Fruit fly (Drosophila melanogaster) whole organism, embryonic: ENCODE data around the gene CG42540.
A peak's percentile ranks its signal among the peaks of the same experiment; 100 is the strongest.

Experiments
- CG10462 ChIP-seq: fragments of 200-800 bp; sonication (Bioruptor generic); optimal IDR thresholded peaks from 2 replicates; lab custom pipeline; 2016; ENCODE audit warnings: missing biosample characterization, missing genetic modification characterization
- CG10543 ChIP-seq: fragments of 200-800 bp; sonication (Bioruptor generic); optimal IDR thresholded peaks from 3 replicates; lab custom pipeline; 2017; ENCODE audit warnings: missing biosample characterization, mild to moderate bottlenecking, missing genetic modification characterization, moderate library complexity
- CG11247 ChIP-seq: fragments of 200-800 bp; sonication (Bioruptor generic); IDR thresholded peaks from 2 replicates; pipeline ENCODE4 v1.3.6; 2022; ENCODE audit warnings: missing biosample characterization, missing genetic modification characterization
- CG1233 ChIP-seq: fragments of 200-800 bp; sonication (Bioruptor generic); optimal IDR thresholded peaks from 4 replicates; lab custom pipeline; 2018; ENCODE audit warnings: missing biosample characterization, mild to moderate bottlenecking, missing genetic modification characterization
- CG14050 ChIP-seq: fragments of 200-800 bp; sonication (Bioruptor generic); IDR thresholded peaks from 3 replicates; pipeline ENCODE4 v1.3.6; 2022; ENCODE audit warnings: missing biosample characterization, missing genetic modification characterization
- CG16813 ChIP-seq: fragments of 200-800 bp; sonication (Bioruptor generic); IDR thresholded peaks from 3 replicates; pipeline ENCODE4 v1.3.6; 2022; ENCODE audit warnings: missing biosample characterization, missing genetic modification characterization; ENCODE audit not compliant: partially characterized antibody
- CG16863 ChIP-seq: fragments of 200-800 bp; sonication (Bioruptor generic); optimal IDR thresholded peaks from 3 replicates; lab custom pipeline; 2016; ENCODE audit warnings: missing biosample characterization, missing genetic modification characterization
- CG17186 ChIP-seq: fragments of 200-800 bp; sonication (Bioruptor generic); optimal IDR thresholded peaks from 3 replicates; lab custom pipeline; 2017; ENCODE audit warnings: missing biosample characterization, missing genetic modification reagents, missing genetic modification characterization
- CG18764 ChIP-seq: fragments of 200-800 bp; sonication (Bioruptor generic); optimal IDR thresholded peaks from 3 replicates; lab custom pipeline; 2016; ENCODE audit warnings: missing biosample characterization, missing genetic modification characterization
- CG2120 ChIP-seq: fragments of 200-800 bp; sonication (Bioruptor generic); optimal IDR thresholded peaks from 3 replicates; lab custom pipeline; 2016; ENCODE audit warnings: missing biosample characterization, missing genetic modification characterization
- CG4360 ChIP-seq: fragments of 200-800 bp; sonication (Bioruptor generic); IDR thresholded peaks from 2 replicates; pipeline ENCODE4 v1.3.6; 2022; ENCODE audit warnings: missing biosample characterization, missing genetic modification characterization
- CG4854 ChIP-seq: fragments of 200-800 bp; sonication (Bioruptor generic); optimal IDR thresholded peaks from 2 replicates; lab custom pipeline; 2016; ENCODE audit warnings: missing biosample characterization, missing genetic modification characterization, inconsistent platforms
- CG8944 ChIP-seq: fragments of 200-800 bp; sonication (Bioruptor generic); optimal IDR thresholded peaks from 3 replicates; lab custom pipeline; 2016; ENCODE audit warnings: missing biosample characterization, missing genetic modification characterization
- CG9215 ChIP-seq: fragments of 200-800 bp; sonication (Bioruptor generic); IDR thresholded peaks from 2 replicates; pipeline ENCODE4 v1.3.6; 2022; ENCODE audit warnings: missing biosample characterization, missing genetic modification characterization
- CG9609 ChIP-seq: fragments of 200-800 bp; sonication (Bioruptor generic); optimal IDR thresholded peaks from 3 replicates; lab custom pipeline; 2016; ENCODE audit warnings: missing biosample characterization, missing genetic modification characterization
- Chrac-16 ChIP-seq: fragments of 200-800 bp; sonication (Bioruptor generic); optimal IDR thresholded peaks from 3 replicates; lab custom pipeline; 2016; ENCODE audit warnings: missing biosample characterization, missing genetic modification characterization
- Fer1 ChIP-seq: fragments of 200-800 bp; sonication (Bioruptor generic); optimal IDR thresholded peaks from 2 replicates; lab custom pipeline; 2017; ENCODE audit warnings: missing biosample characterization, mild to moderate bottlenecking, missing genetic modification characterization
- Hsf ChIP-seq: fragments of 200-800 bp; sonication (Bioruptor generic); optimal IDR thresholded peaks from 3 replicates; lab custom pipeline; 2016; ENCODE audit warnings: missing biosample characterization, missing genetic modification characterization
- Max ChIP-seq: fragments of 200-800 bp; sonication (Bioruptor generic); optimal IDR thresholded peaks from 2 replicates; lab custom pipeline; 2016; ENCODE audit warnings: missing biosample characterization, mild to moderate bottlenecking, missing genetic modification characterization
- Side ChIP-seq: fragments of 200-800 bp; sonication (Bioruptor generic); optimal IDR thresholded peaks from 2 replicates; lab custom pipeline; 2016; ENCODE audit warnings: missing biosample characterization, missing genetic modification characterization
- Spps ChIP-seq: fragments of 200-800 bp; sonication (Bioruptor generic); optimal IDR thresholded peaks from 2 replicates; lab custom pipeline; 2018; ENCODE audit warnings: missing biosample characterization, mild to moderate bottlenecking, missing genetic modification characterization
- ab ChIP-seq: fragments of 200-800 bp; sonication (Bioruptor generic); optimal IDR thresholded peaks from 2 replicates; lab custom pipeline; 2016; ENCODE audit warnings: missing biosample characterization, missing genetic modification characterization
- ara ChIP-seq: fragments of 200-800 bp; sonication (Bioruptor generic); IDR thresholded peaks from 2 replicates; pipeline ENCODE4 v1.3.6; 2022; ENCODE audit warnings: missing biosample characterization, missing genetic modification characterization
- ash1 ChIP-seq: fragments of 200-800 bp; sonication (Bioruptor generic); optimal IDR thresholded peaks from 2 replicates; lab custom pipeline; 2018; ENCODE audit warnings: missing biosample characterization, mild to moderate bottlenecking, missing genetic modification characterization
- crc ChIP-seq: fragments of 200-800 bp; sonication (Bioruptor generic); optimal IDR thresholded peaks from 2 replicates; lab custom pipeline; 2016; ENCODE audit warnings: missing biosample characterization, missing genetic modification characterization
- dati ChIP-seq: fragments of 200-800 bp; sonication (Bioruptor generic); IDR thresholded peaks from 2 replicates; pipeline ENCODE4 v1.3.6; 2022; ENCODE audit warnings: missing biosample characterization, missing genetic modification characterization
- dpn ChIP-seq, 2 experiments: fragments of 200-800 bp; sonication (Bioruptor generic); optimal IDR thresholded peaks; 3 replicates each; lab custom pipeline; 2016; ENCODE audit warnings: missing biosample characterization in 2 of 2, missing genetic modification characterization in 2 of 2
- grau ChIP-seq: fragments of 200-800 bp; optimal IDR thresholded peaks from 3 replicates; lab custom pipeline; 2019; ENCODE audit warnings: missing biosample characterization, mild to moderate bottlenecking, missing genetic modification characterization, moderate library complexity
- ind ChIP-seq: fragments of 200-800 bp; sonication (Bioruptor generic); optimal IDR thresholded peaks from 3 replicates; lab custom pipeline; 2016; ENCODE audit warnings: missing biosample characterization, missing genetic modification characterization
- inv ChIP-seq: fragments of 200-800 bp; sonication (Bioruptor generic); IDR thresholded peaks from 2 replicates; pipeline ENCODE4 v1.3.6; 2022; ENCODE audit warnings: missing biosample characterization, missing genetic modification characterization; ENCODE audit not compliant: partially characterized antibody
- klu ChIP-seq: fragments of 200-800 bp; sonication (Bioruptor generic); IDR thresholded peaks from 2 replicates; pipeline ENCODE4 v1.3.6; 2022; ENCODE audit warnings: missing biosample characterization, missing genetic modification characterization
- lab ChIP-seq: fragments of 200-800 bp; sonication (Bioruptor generic); optimal IDR thresholded peaks from 3 replicates; lab custom pipeline; 2017; ENCODE audit warnings: missing biosample characterization, missing genetic modification characterization, mild to moderate bottlenecking, moderate library complexity, missing genetic modification reagents
- mam ChIP-seq: fragments of 200-800 bp; sonication (Bioruptor generic); optimal IDR thresholded peaks from 3 replicates; lab custom pipeline; 2016; ENCODE audit warnings: missing biosample characterization, missing genetic modification characterization
- nerfin-1 ChIP-seq: fragments of 200-800 bp; sonication (Bioruptor generic); optimal IDR thresholded peaks from 3 replicates; lab custom pipeline; 2019; ENCODE audit warnings: missing biosample characterization, mild to moderate bottlenecking, missing genetic modification characterization, moderate library complexity
- nom ChIP-seq: fragments of 200-800 bp; sonication (Bioruptor generic); optimal IDR thresholded peaks from 2 replicates; lab custom pipeline; 2017; ENCODE audit warnings: missing biosample characterization, missing genetic modification characterization, mild to moderate bottlenecking, moderate library complexity, missing genetic modification reagents
- p53 ChIP-seq: fragments of 200-800 bp; sonication (Bioruptor generic); optimal IDR thresholded peaks from 2 replicates; lab custom pipeline; 2016; ENCODE audit warnings: missing biosample characterization, missing genetic modification characterization
- pros ChIP-seq: fragments of 200-800 bp; sonication (Bioruptor generic); optimal IDR thresholded peaks from 3 replicates; lab custom pipeline; 2019; ENCODE audit warnings: missing biosample characterization, mild to moderate bottlenecking, missing genetic modification characterization, moderate library complexity
- pzg ChIP-seq: fragments of 200-800 bp; sonication (Bioruptor generic); optimal IDR thresholded peaks from 3 replicates; lab custom pipeline; 2018; ENCODE audit warnings: missing biosample characterization, mild to moderate bottlenecking, missing genetic modification characterization, moderate library complexity
- ranshi ChIP-seq: fragments of 200-800 bp; sonication (Bioruptor generic); IDR thresholded peaks from 2 replicates; pipeline ENCODE4 v1.3.6; 2022; ENCODE audit warnings: missing biosample characterization, missing genetic modification characterization
- sc ChIP-seq, 3 experiments: fragments of >200 bp in 2 of 3; fragments of 200-800 bp in 1 of 3; sonication (Bioruptor generic) in 1 of 3; optimal IDR thresholded peaks; 2 replicates in 2 of 3; 3 replicates in 1 of 3; lab custom pipeline; 2017; ENCODE audit warnings: mild to moderate bottlenecking in 1 of 3, missing biosample characterization in 1 of 3, missing genetic modification characterization in 1 of 3, missing genetic modification reagents in 1 of 3
- scrt ChIP-seq: fragments of 200-800 bp; sonication (Bioruptor generic); optimal IDR thresholded peaks from 2 replicates; lab custom pipeline; 2018; ENCODE audit warnings: missing biosample characterization, mild to moderate bottlenecking, missing genetic modification characterization, moderate library complexity
- sd ChIP-seq: fragments of 200-800 bp; sonication (Bioruptor generic); optimal IDR thresholded peaks from 3 replicates; lab custom pipeline; 2018; ENCODE audit warnings: missing biosample characterization, mild to moderate bottlenecking, missing genetic modification characterization, moderate library complexity
- so ChIP-seq: fragments of 200-800 bp; sonication (Bioruptor generic); IDR thresholded peaks from 3 replicates; pipeline ENCODE4 v1.3.6; 2022; ENCODE audit warnings: missing biosample characterization, missing genetic modification characterization
- stc ChIP-seq: fragments of 200-800 bp; sonication (Bioruptor generic); IDR thresholded peaks from 2 replicates; pipeline ENCODE4 v1.3.6; 2022; ENCODE audit warnings: missing biosample characterization, missing genetic modification characterization
- tap ChIP-seq: fragments of 200-800 bp; optimal IDR thresholded peaks from 3 replicates; lab custom pipeline; 2019; ENCODE audit warnings: missing biosample characterization, mild to moderate bottlenecking, missing genetic modification characterization, moderate library complexity
- tgo ChIP-seq: fragments of 200-800 bp; sonication (Bioruptor generic); IDR thresholded peaks from 3 replicates; pipeline ENCODE4 v1.3.6; 2022; ENCODE audit warnings: missing biosample characterization, missing genetic modification characterization
- toy ChIP-seq: fragments of 200-800 bp; sonication (Bioruptor generic); IDR thresholded peaks from 2 replicates; pipeline ENCODE4 v1.3.6; 2022; ENCODE audit warnings: missing biosample characterization, missing genetic modification characterization
- tup ChIP-seq: fragments of 200-800 bp; sonication (Bioruptor generic); optimal IDR thresholded peaks from 2 replicates; lab custom pipeline; 2016; ENCODE audit warnings: missing biosample characterization, mild to moderate bottlenecking, missing genetic modification characterization, moderate library complexity
- vfl ChIP-seq: fragments of 200-800 bp; sonication (Bioruptor generic); optimal IDR thresholded peaks from 2 replicates; lab custom pipeline; 2016; ENCODE audit warnings: missing biosample characterization, missing genetic modification characterization
- z ChIP-seq: fragments of 200-800 bp; sonication (Bioruptor generic); IDR thresholded peaks from 3 replicates; pipeline ENCODE4 v1.3.6; 2022; ENCODE audit warnings: missing biosample characterization, missing genetic modification characterization
- zen ChIP-seq: fragments of 200-800 bp; sonication (Bioruptor generic); optimal IDR thresholded peaks from 3 replicates; lab custom pipeline; 2018; ENCODE audit warnings: missing biosample characterization, mild to moderate bottlenecking, missing genetic modification characterization, moderate library complexity
- zfh1 ChIP-seq: fragments of 200-800 bp; sonication (Bioruptor generic); IDR thresholded peaks from 3 replicates; pipeline ENCODE4 v1.3.6; 2022; ENCODE audit warnings: missing biosample characterization, missing genetic modification characterization

Gene CG42540

DNA sequence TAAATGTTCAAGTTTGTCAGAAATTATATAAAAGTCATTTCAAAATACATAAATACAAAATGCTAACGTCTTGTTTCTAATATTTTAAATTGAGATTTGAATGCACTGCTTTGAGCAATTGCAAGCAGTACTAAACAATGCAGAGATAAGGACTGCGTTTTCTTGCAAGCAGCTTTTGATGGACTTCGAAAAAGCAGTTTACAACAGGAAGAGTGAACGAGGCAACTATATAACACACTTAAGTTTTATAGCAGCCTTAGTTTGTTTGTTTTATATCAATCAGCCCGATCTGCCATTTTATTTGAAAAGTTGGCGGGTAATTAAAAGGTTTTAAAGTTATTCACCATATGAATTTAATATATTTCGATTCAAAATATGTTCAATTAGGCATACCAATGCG lies 2.5 kb upstream of the CG42540 start (continued):
- no peak for TF ChIP-seq CG17186 (GFP tag; lab: Kevin White, UChicago)
- TF ChIP-seq grau (tag; lab: Kevin White, UChicago): peak; percentile 26
- TF ChIP-seq nom (GFP tag; lab: Kevin White, UChicago): no peak
- TF ChIP-seq CG9609 (GFP tag; lab: Kevin White, UChicago): peak; percentile 4
- TF ChIP-seq Fer1 (GFP tag; lab: Kevin White, UChicago): no peak
- no peak for TF ChIP-seq Hsf (GFP tag; lab: Kevin White, UChicago)
- TF ChIP-seq dati (GFP tag; lab: Robert Waterston, UW): no peak
- TF ChIP-seq toy (GFP tag; lab: Robert Waterston, UW): no peak
- no peak for TF ChIP-seq Spps
- TF ChIP-seq CG14050 (GFP tag; lab: Robert Waterston, UW): no peak
- TF ChIP-seq CG10543: no peak
- TF ChIP-seq so (GFP tag; lab: Robert Waterston, UW): no peak
- no peak for TF ChIP-seq nerfin-1
- TF ChIP-seq Chrac-16 (GFP tag; lab: Kevin White, UChicago): peak; percentile 4
- no peak for TF ChIP-seq Max (GFP tag; lab: Kevin White, UChicago)
- TF ChIP-seq klu (GFP tag; lab: Robert Waterston, UW): no peak
- TF ChIP-seq tup (GFP tag; lab: Kevin White, UChicago): no peak
- TF ChIP-seq stc: no peak
- no peak for TF ChIP-seq CG1233
- no peak for TF ChIP-seq ash1 (GFP tag; lab: Kevin White, UChicago)
- TF ChIP-seq CG4360 (GFP tag; lab: Robert Waterston, UW): no peak
- TF ChIP-seq tgo (GFP tag; lab: Robert Waterston, UW): no peak
- peak; percentile 15 for TF ChIP-seq CG8944
- TF ChIP-seq mam (GFP tag; lab: Kevin White, UChicago): peak; percentile 26
- TF ChIP-seq CG10462 (GFP tag; lab: Kevin White, UChicago): no peak
- TF ChIP-seq pros (GFP tag; lab: Kevin White, UChicago): no peak
- peak; percentile 60 for TF ChIP-seq pzg (GFP tag; lab: Kevin White, UChicago)
- TF ChIP-seq CG11247 (GFP tag; lab: Robert Waterston, UW): no peak
- no peak for TF ChIP-seq CG4854 (GFP tag; lab: Kevin White, UChicago)
- no peak for TF ChIP-seq p53 (GFP tag; lab: Kevin White, UChicago)
- TF ChIP-seq CG18764 (GFP tag; lab: Kevin White, UChicago): no peak
- TF ChIP-seq zen: peak; percentile 73
- no peak; the same call in 1 of the 2 replicates for TF ChIP-seq inv (GFP tag; lab: Robert Waterston, UW)
- TF ChIP-seq tap (tag; lab: Kevin White, UChicago): no peak
- TF ChIP-seq CG16863 (GFP tag; lab: Kevin White, UChicago): no peak
- no peak for TF ChIP-seq ab
- no peak for TF ChIP-seq lab (GFP tag; lab: Kevin White, UChicago)
- no peak for TF ChIP-seq vfl (GFP tag; lab: Kevin White, UChicago)
- TF ChIP-seq ara (GFP tag; lab: Robert Waterston, UW): no peak
- no peak for TF ChIP-seq zfh1 (GFP tag; lab: Robert Waterston, UW)
- no peak for TF ChIP-seq crc
- TF ChIP-seq ranshi: no peak
- no peak for TF ChIP-seq sc (optimal IDR thresholded peaks at IDR 0.05; lab: Kevin White, UChicago)
- no peak for TF ChIP-seq sc (GFP tag; optimal IDR thresholded peaks at IDR 0.05; lab: Kevin White, UChicago)
- TF ChIP-seq ind (GFP tag; lab: Kevin White, UChicago): no peak
- no peak for TF ChIP-seq scrt
- no peak for TF ChIP-seq Side (GFP tag; lab: Kevin White, UChicago)
- no peak for TF ChIP-seq dpn (GFP tag; optimal IDR thresholded peaks at IDR 0.05; lab: Kevin White, UChicago)
- no peak for TF ChIP-seq sd
- no peak for TF ChIP-seq CG9215 (GFP tag; lab: Robert Waterston, UW)
- TF ChIP-seq CG16813 (GFP tag; lab: Robert Waterston, UW): peak; percentile 37; the same call in 1 of the 3 replicates
- peak; percentile 8 for TF ChIP-seq CG2120 (GFP tag; lab: Kevin White, UChicago)
- no peak for TF ChIP-seq z (GFP tag; lab: Robert Waterston, UW)
